Worm (Caenorhabditis elegans) whole organism, young adult: Measurements from ENCODE around the gene F53B1.8.

Experiments used
- ceh-100 ChIP-seq: fragments of 200-800 bp; sonication (Bioruptor generic); IDR thresholded peaks from 2 replicates; pipeline ENCODE4 v1.3.6; 2022; ENCODE audit warnings: missing genetic modification reagents, missing genetic modification characterization, missing compliant biosample characterization
- mcd-1 ChIP-seq: fragments of 200-800 bp; sonication (Bioruptor generic); IDR thresholded peaks from 2 replicates; pipeline ENCODE4 v1.3.6; 2022; ENCODE audit warnings: missing genetic modification reagents, missing genetic modification characterization, missing compliant biosample characterization
- pha-4 ChIP-seq: fragments of 150-350 bp; sonication (generic microtip); optimal IDR thresholded peaks from 2 replicates; lab custom pipeline; 2014; ENCODE audit warnings: missing biosample characterization, missing genetic modification reagents, missing genetic modification characterization
- unc-62 ChIP-seq: fragments of 150-350 bp; optimal IDR thresholded peaks from 2 replicates; lab custom pipeline; 2014; ENCODE audit warnings: missing biosample characterization, missing genetic modification reagents, missing genetic modification characterization

DNA sequence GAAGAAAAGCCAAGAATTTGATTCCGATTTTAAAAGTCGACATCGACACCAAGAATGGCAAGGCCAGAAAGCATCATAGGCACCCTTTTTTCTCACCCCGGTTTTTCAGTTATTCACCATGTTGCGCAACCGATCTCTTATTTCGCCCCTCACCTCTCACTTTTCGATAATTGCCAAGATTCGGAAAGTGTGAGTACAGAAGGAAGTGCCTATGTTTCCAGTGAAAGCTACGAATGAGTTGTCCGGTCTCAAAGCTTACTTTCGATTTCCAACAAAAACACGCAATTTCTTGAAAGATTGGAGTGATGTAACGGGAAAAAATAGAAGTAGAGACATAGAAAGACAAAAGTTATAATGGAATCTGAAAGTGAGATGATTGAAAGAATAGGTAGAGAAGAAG lies 23.7 kb upstream of the F53B1.8 start:
- TF ChIP-seq unc-62 (GFP tag; lab: Kevin White, UChicago) (no peak), pha-4 (tag; lab: Kevin White, UChicago) (no peak), mcd-1 (GFP tag; lab: Robert Waterston, UW) (no peak), ceh-100 (GFP tag; lab: Robert Waterston, UW) (no peak)
